Fruit fly (Drosophila melanogaster): ENCODE measurements around the gene CG7110.

The CG7110 gene

dm6 chr2L:13366109-13366747 lies 32.6 kb upstream of the CG7110 start, which contains the start of the genes Nnp-1 and Grx3 (continued):
- TF ChIP-seq cg (GFP tag; optimal IDR thresholded peaks at IDR 0.05) (no peak), CG32772 (GFP tag; IDR thresholded peaks at IDR 0.05) (peak; percentile 39), Lhr (GFP tag; optimal IDR thresholded peaks at IDR 0.05) (no peak), CG9876 (GFP tag; optimal IDR thresholded peaks at IDR 0.05) (no peak), CG6654 (GFP tag; optimal IDR thresholded peaks at IDR 0.05) (no peak), CG12769 (tag; optimal IDR thresholded peaks at IDR 0.05) (no peak), hb (GFP tag; IDR thresholded peaks at IDR 0.05; ENCODE audit: partially characterized antibody) (no peak), tna (GFP tag; IDR thresholded peaks at IDR 0.05; ENCODE audit: partially characterized antibody) (0 out of 2 replicates have a peak, but pooled peaks have one; percentile 12), CG11696 (GFP tag; IDR thresholded peaks at IDR 0.05) (no peak), emc (GFP tag; optimal IDR thresholded peaks at IDR 0.05) (no peak), Meics (GFP tag; optimal IDR thresholded peaks at IDR 0.05) (no peak), CG34224 (GFP tag; IDR thresholded peaks at IDR 0.05; ENCODE audit: partially characterized antibody) (0 out of 3 replicates have a peak, but pooled peaks have one; percentile 11), CG13287 (GFP tag; IDR thresholded peaks at IDR 0.05; ENCODE audit: partially characterized antibody) (0 out of 2 replicates have a peak, but pooled peaks have one; percentile 30), CG16815 (GFP tag; optimal IDR thresholded peaks at IDR 0.05) (no peak), Drgx (GFP tag; IDR thresholded peaks at IDR 0.05) (no peak), salm (tag; optimal IDR thresholded peaks at IDR 0.05) (no peak), CG6254 (GFP tag; optimal IDR thresholded peaks at IDR 0.05) (peak; percentile 5), dan (GFP tag; IDR thresholded peaks at IDR 0.05) (no peak), CG8290 (GFP tag; optimal IDR thresholded peaks at IDR 0.05) (no peak), CG8290 (tag; optimal IDR thresholded peaks at IDR 0.05) (no peak), CG10431 (GFP tag; optimal IDR thresholded peaks at IDR 0.05) (no peak), CG7556 (GFP tag; optimal IDR thresholded peaks at IDR 0.05) (no peak), CG6791 (GFP tag; IDR thresholded peaks at IDR 0.05; ENCODE audit: partially characterized antibody) (no peak), Sin3A (optimal IDR thresholded peaks at IDR 0.05) (peak; percentile 56), Sox100B (GFP tag; optimal IDR thresholded peaks at IDR 0.05) (no peak), ham (GFP tag; IDR thresholded peaks at IDR 0.05) (no peak), Abd-B (GFP tag; optimal IDR thresholded peaks at IDR 0.05) (peak; percentile 76), Optix (GFP tag; IDR thresholded peaks at IDR 0.05) (no peak), CG8089 (GFP tag; optimal IDR thresholded peaks at IDR 0.05) (no peak), corto (GFP tag; optimal IDR thresholded peaks at IDR 0.05) (no peak), ssp (GFP tag; IDR thresholded peaks at IDR 0.05) (peak; percentile 86), gsb-n (tag; optimal IDR thresholded peaks at IDR 0.05) (no peak), B-H2 (GFP tag; optimal IDR thresholded peaks at IDR 0.05) (peak; percentile 73), lab (GFP tag; optimal IDR thresholded peaks at IDR 0.05) (no peak), CG14050 (GFP tag; IDR thresholded peaks at IDR 0.05) (no peak), fd96Cb (tag; optimal IDR thresholded peaks at IDR 0.05) (peak; percentile 15), CG1024 (GFP tag; IDR thresholded peaks at IDR 0.05) (no peak), CG12071 (GFP tag; optimal IDR thresholded peaks at IDR 0.05) (no peak), Dll (GFP tag; IDR thresholded peaks at IDR 0.05; ENCODE audit: partially characterized antibody) (no peak), Mrtf (GFP tag; IDR thresholded peaks at IDR 0.05) (no peak), tgo (GFP tag; IDR thresholded peaks at IDR 0.05) (peak; percentile 64), fu2 (GFP tag; optimal IDR thresholded peaks at IDR 0.05) (no peak), sqz (GFP tag; optimal IDR thresholded peaks at IDR 0.05) (no peak), h (optimal IDR thresholded peaks at IDR 0.05) (no peak), Dfd (GFP tag; optimal IDR thresholded peaks at IDR 0.05) (no peak), CG1832 (GFP tag; optimal IDR thresholded peaks at IDR 0.05) (no peak), shn (GFP tag; optimal IDR thresholded peaks at IDR 0.05) (no peak), MBD-R2 (GFP tag; IDR thresholded peaks at IDR 0.05) (peak; percentile 57), ERR (GFP tag; optimal IDR thresholded peaks at IDR 0.05) (no peak), H15 (GFP tag; IDR thresholded peaks at IDR 0.05) (no peak), eve (GFP tag; optimal IDR thresholded peaks at IDR 0.05) (no peak)
